Fruit fly (Drosophila melanogaster): ENCODE results near the gene CG31668.

CG31668 gene

dm6 chr2L:2196590-2197474 is 9.1 kb downstream of the CG31668 start (continued):
- TF ChIP-seq Camta (GFP tag; optimal IDR thresholded peaks at IDR 0.05) (no peak), CG11093 (GFP tag; IDR thresholded peaks at IDR 0.05) (no peak), CTCF (GFP tag; optimal IDR thresholded peaks at IDR 0.05) (peak; percentile 26), Dek (tag; optimal IDR thresholded peaks at IDR 0.05) (peak; percentile 56), sisA (GFP tag; IDR thresholded peaks at IDR 0.05) (no peak), phol (tag; optimal IDR thresholded peaks at IDR 0.05) (peak; percentile 54), fd3F (GFP tag; optimal IDR thresholded peaks at IDR 0.05) (peak; percentile 9), Ssrp (tag; optimal IDR thresholded peaks at IDR 0.05) (peak; percentile 35), CG12942 (GFP tag; optimal IDR thresholded peaks at IDR 0.05) (peak; percentile 8), Bdp1 (GFP tag; optimal IDR thresholded peaks at IDR 0.05) (peak; percentile 28), CG2712 (tag; optimal IDR thresholded peaks at IDR 0.05) (peak; percentile 69), Deaf1 (tag; optimal IDR thresholded peaks at IDR 0.05) (peak; percentile 92), CG7786 (GFP tag; optimal IDR thresholded peaks at IDR 0.05) (peak; percentile 27), oc (tag; optimal IDR thresholded peaks at IDR 0.05) (no peak), abd-A (tag; optimal IDR thresholded peaks at IDR 0.05) (peak; percentile 98), CG8478 (optimal IDR thresholded peaks at IDR 0.05) (peak; percentile 94), tll (GFP tag; optimal IDR thresholded peaks at IDR 0.05) (peak in 1 of 2 experiments; percentile 61), C15 (GFP tag; IDR thresholded peaks at IDR 0.05) (no peak), stc (GFP tag; IDR thresholded peaks at IDR 0.05) (no peak), gcm2 (GFP tag; optimal IDR thresholded peaks at IDR 0.05) (no peak), unpg (GFP tag; optimal IDR thresholded peaks at IDR 0.05) (peak; percentile 34), Oaz (GFP tag; IDR thresholded peaks at IDR 0.05) (no peak), ind (GFP tag; optimal IDR thresholded peaks at IDR 0.05) (peak; percentile 13), ac (GFP tag; optimal IDR thresholded peaks at IDR 0.05) (peak; percentile 39), CG18619 (GFP tag; optimal IDR thresholded peaks at IDR 0.05) (peak; percentile 60), NFAT (GFP tag; IDR thresholded peaks at IDR 0.05) (no peak), yki (optimal IDR thresholded peaks at IDR 0.05) (no peak), Aef1 (GFP tag; IDR thresholded peaks at IDR 0.05) (no peak), pnt (GFP tag; optimal IDR thresholded peaks at IDR 0.05) (no peak), Tbp (GFP tag; optimal IDR thresholded peaks at IDR 0.05) (no peak), lmd (GFP tag; IDR thresholded peaks at IDR 0.05) (no peak), HLH3B (GFP tag; IDR thresholded peaks at IDR 0.05) (no peak), CG1792 (GFP tag; optimal IDR thresholded peaks at IDR 0.05) (peak; percentile 20), ranshi (GFP tag; IDR thresholded peaks at IDR 0.05) (no peak), CG17359 (tag; optimal IDR thresholded peaks at IDR 0.05) (peak; percentile 44), CG7987 (GFP tag; optimal IDR thresholded peaks at IDR 0.05) (peak; percentile 86), CG2129 (GFP tag; IDR thresholded peaks at IDR 0.05; ENCODE audit: partially characterized antibody) (no peak), luna (GFP tag; optimal IDR thresholded peaks at IDR 0.05) (peak; percentile 19), Sry-β (GFP tag; optimal IDR thresholded peaks at IDR 0.05) (peak; percentile 97), NfI (GFP tag; optimal IDR thresholded peaks at IDR 0.05) (peak; percentile 54), CG12391 (tag; optimal IDR thresholded peaks at IDR 0.05) (peak; percentile 65), CG8924 (tag; optimal IDR thresholded peaks at IDR 0.05) (peak; percentile 35), CG14860 (GFP tag; IDR thresholded peaks at IDR 0.05; ENCODE audit: partially characterized antibody) (no peak), usp (GFP tag; optimal IDR thresholded peaks at IDR 0.05) (peak; percentile 22), org-1 (GFP tag; optimal IDR thresholded peaks at IDR 0.05) (peak; percentile 5), pita (GFP tag; optimal IDR thresholded peaks at IDR 0.05) (no peak), CG5953 (GFP tag; IDR thresholded peaks at IDR 0.05) (no peak), gsb (GFP tag; IDR thresholded peaks at IDR 0.05) (no peak), mirr (GFP tag; optimal IDR thresholded peaks at IDR 0.05) (peak; percentile 86), CG8089 (GFP tag; optimal IDR thresholded peaks at IDR 0.05) (peak; percentile 16), CG2875 (GFP tag; optimal IDR thresholded peaks at IDR 0.05) (peak; percentile 55)
